Fruit fly (Drosophila melanogaster) whole organism, adult: ENCODE data around the gene Rcd-1.

Experiments
- CG11617 ChIP-seq: fragments of 200-800 bp; sonication (Bioruptor generic); optimal IDR thresholded peaks from 2 replicates; lab custom pipeline; 2017; ENCODE audit warnings: mild to moderate bottlenecking, missing biosample characterization, missing genetic modification reagents, missing genetic modification characterization
- CG12768 ChIP-seq: fragments of 200-800 bp; sonication (Bioruptor generic); optimal IDR thresholded peaks from 2 replicates; lab custom pipeline; 2017; ENCODE audit warnings: missing biosample characterization, missing genetic modification characterization, mild to moderate bottlenecking, moderate library complexity, missing genetic modification reagents
- CG14711 ChIP-seq: fragments of 200-800 bp; sonication (Bioruptor generic); optimal IDR thresholded peaks from 2 replicates; lab custom pipeline; 2018; ENCODE audit warnings: missing biosample characterization, mild to moderate bottlenecking, missing genetic modification characterization, moderate library complexity
- CG1620 ChIP-seq: fragments of 200-800 bp; sonication (Bioruptor generic); optimal IDR thresholded peaks from 2 replicates; lab custom pipeline; 2016; ENCODE audit warnings: missing biosample characterization, missing genetic modification characterization
- CG33017 ChIP-seq: fragments of 200-800 bp; sonication (Bioruptor generic); optimal IDR thresholded peaks from 2 replicates; lab custom pipeline; 2018; ENCODE audit warnings: missing biosample characterization, mild to moderate bottlenecking, missing genetic modification characterization, moderate library complexity
- CG7101 ChIP-seq: fragments of 200-800 bp; sonication (Bioruptor generic); optimal IDR thresholded peaks from 2 replicates; lab custom pipeline; 2018; ENCODE audit warnings: missing biosample characterization, mild to moderate bottlenecking, missing genetic modification characterization, moderate library complexity
- bab1 ChIP-seq: fragments of 200-800 bp; sonication (Bioruptor generic); optimal IDR thresholded peaks from 3 replicates; lab custom pipeline; 2019; ENCODE audit warnings: missing biosample characterization, mild to moderate bottlenecking, missing genetic modification characterization, moderate library complexity
- cnc ChIP-seq, 2 experiments: fragments of >200 bp; optimal IDR thresholded peaks; 2 replicates each; lab custom pipeline; 2017
- ovo ChIP-seq: fragments of 200-800 bp; sonication (Bioruptor generic); optimal IDR thresholded peaks from 2 replicates; lab custom pipeline; 2016; ENCODE audit warnings: missing biosample characterization, missing genetic modification characterization
- pad ChIP-seq: fragments of 200-800 bp; sonication (Bioruptor generic); optimal IDR thresholded peaks from 3 replicates; lab custom pipeline; 2017; ENCODE audit warnings: missing biosample characterization, missing genetic modification characterization, mild to moderate bottlenecking, moderate library complexity, missing genetic modification reagents
- toe ChIP-seq: fragments of 200-800 bp; sonication (Bioruptor generic); optimal IDR thresholded peaks from 2 replicates; lab custom pipeline; 2016; ENCODE audit warnings: missing biosample characterization, missing genetic modification characterization

DNA sequence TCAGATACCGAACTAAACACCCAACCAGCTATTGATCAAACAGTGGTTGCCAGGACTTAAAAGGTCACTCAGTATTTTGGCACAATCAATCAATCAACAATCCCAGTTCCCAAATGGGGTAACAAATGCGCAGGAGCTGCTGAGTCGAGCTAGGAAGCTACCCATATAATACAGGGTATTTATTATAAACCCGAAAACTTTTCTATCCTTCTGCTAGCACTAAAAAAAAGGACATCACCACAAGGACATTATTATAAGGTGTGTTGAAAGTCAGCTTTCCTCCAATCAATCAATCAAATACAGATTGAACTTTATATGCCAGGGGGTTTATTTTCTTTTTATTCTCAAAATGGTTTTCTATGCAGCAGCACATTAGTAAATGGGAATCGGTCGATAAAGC lies 17.4 kb upstream of the Rcd-1 start, which contains the start of gene CG14221:
- TF ChIP-seq toe: no peak
- no peak for TF ChIP-seq CG7101
- no peak for TF ChIP-seq pad (GFP tag; lab: Kevin White, UChicago)
- TF ChIP-seq CG11617 (GFP tag; lab: Kevin White, UChicago): no peak
- TF ChIP-seq CG14711: no peak
- no peak for TF ChIP-seq cnc (optimal IDR thresholded peaks at IDR 0.05; lab: Kevin White, UChicago)
- TF ChIP-seq bab1 (GFP tag; lab: Kevin White, UChicago): no peak
- TF ChIP-seq CG33017: no peak
- no peak for TF ChIP-seq ovo (GFP tag; lab: Kevin White, UChicago)
- TF ChIP-seq CG12768 (GFP tag; lab: Kevin White, UChicago): no peak
- TF ChIP-seq CG1620 (GFP tag; lab: Kevin White, UChicago): no peak
